Worm (Caenorhabditis elegans) whole organism, young adult: Measurements from ENCODE around the gene K07F5.8.
A peak's percentile ranks its signal among the peaks of the same experiment; 100 is the strongest.

ENCODE experiments used
- B0336.3 ChIP-seq: fragments of 200-800 bp; sonication (Bioruptor generic); IDR thresholded peaks from 2 replicates; pipeline ENCODE4 v1.3.6; 2022; ENCODE audit warnings: missing genetic modification characterization, missing compliant biosample characterization
- C17E4.6 ChIP-seq: fragments of 200-800 bp; sonication (Bioruptor generic); IDR thresholded peaks from 2 replicates; pipeline ENCODE4 v1.3.6; 2022; ENCODE audit warnings: missing genetic modification reagents, missing genetic modification characterization, missing compliant biosample characterization
- F22D6.2 ChIP-seq: sonication (generic microtip); optimal IDR thresholded peaks from 2 replicates; lab custom pipeline; 2016; ENCODE audit warnings: mild to moderate bottlenecking, missing genetic modification characterization, missing compliant biosample characterization
- F33H1.4 ChIP-seq: fragments of 200-800 bp; sonication (Bioruptor generic); IDR thresholded peaks from 2 replicates; pipeline ENCODE4 v1.3.6; 2022; ENCODE audit warnings: missing genetic modification reagents, missing genetic modification characterization, missing compliant biosample characterization
- F37B4.10 ChIP-seq: fragments of 200-800 bp; sonication (Bioruptor generic); IDR thresholded peaks from 2 replicates; pipeline ENCODE4 v1.3.6; 2022; ENCODE audit warnings: missing genetic modification characterization, missing compliant biosample characterization
- K12H6.12 ChIP-seq: fragments of 200-800 bp; sonication (Bioruptor generic); optimal IDR thresholded peaks from 2 replicates; lab custom pipeline; 2018; ENCODE audit warnings: mild to moderate bottlenecking, missing genetic modification characterization, missing compliant biosample characterization
- Y67H2A.10 ChIP-seq: fragments of 200-800 bp; sonication (Bioruptor generic); conservative IDR thresholded peaks from 2 replicates; pipeline ENCODE4 v1.3.6; 2022; ENCODE audit warnings: missing genetic modification reagents, missing genetic modification characterization, missing compliant biosample characterization
- atf-7 ChIP-seq: sonication (generic microtip); optimal IDR thresholded peaks from 2 replicates; lab custom pipeline; 2017; ENCODE audit warnings: mild to moderate bottlenecking, missing genetic modification characterization, missing compliant biosample characterization
- attf-5 ChIP-seq: fragments of 200-800 bp; sonication (Bioruptor generic); optimal IDR thresholded peaks from 2 replicates; lab custom pipeline; 2018; ENCODE audit warnings: mild to moderate bottlenecking, missing genetic modification characterization, missing compliant biosample characterization
- bed-1 ChIP-seq: fragments of 200-800 bp; sonication (Bioruptor generic); IDR thresholded peaks from 2 replicates; pipeline ENCODE4 v1.3.6; 2022; ENCODE audit warnings: missing genetic modification reagents, missing genetic modification characterization, missing compliant biosample characterization
- cebp-1 ChIP-seq, 2 experiments: fragments of 200-800 bp in 1 of 2; sonication (Bioruptor generic) in 1 of 2; sonication (generic microtip) in 1 of 2; IDR thresholded peaks in 1 of 2; optimal IDR thresholded peaks in 1 of 2; 2 replicates each; pipeline versions ENCODE4 v1.3.6 to Lab custom; 2017 to 2022; ENCODE audit warnings: missing compliant biosample characterization in 2 of 2, missing genetic modification characterization in 2 of 2, mild to moderate bottlenecking in 1 of 2, missing genetic modification reagents in 1 of 2, moderate library complexity in 1 of 2
- cebp-2 ChIP-seq: fragments of 200-800 bp; sonication (Bioruptor generic); IDR thresholded peaks from 2 replicates; pipeline ENCODE4 v1.3.6; 2022; ENCODE audit warnings: missing genetic modification characterization, missing compliant biosample characterization
- ceh-100 ChIP-seq: fragments of 200-800 bp; sonication (Bioruptor generic); IDR thresholded peaks from 2 replicates; pipeline ENCODE4 v1.3.6; 2022; ENCODE audit warnings: missing genetic modification reagents, missing genetic modification characterization, missing compliant biosample characterization
- ceh-40 ChIP-seq: fragments of 200-800 bp; sonication (Bioruptor generic); IDR thresholded peaks from 2 replicates; pipeline ENCODE4 v1.3.6; 2022; ENCODE audit warnings: missing genetic modification characterization, missing compliant biosample characterization
- ceh-58 ChIP-seq: fragments of 200-800 bp; sonication (Bioruptor generic); IDR thresholded peaks from 2 replicates; pipeline ENCODE4 v1.3.6; 2022; ENCODE audit warnings: missing genetic modification characterization, missing compliant biosample characterization
- ceh-79 ChIP-seq: sonication (generic microtip); optimal IDR thresholded peaks from 2 replicates; lab custom pipeline; 2017; ENCODE audit warnings: mild to moderate bottlenecking, missing genetic modification characterization, missing compliant biosample characterization
- die-1 ChIP-seq: sonication (generic microtip); optimal IDR thresholded peaks from 2 replicates; lab custom pipeline; 2016; ENCODE audit warnings: missing genotype, mild to moderate bottlenecking, missing genetic modification characterization, missing compliant biosample characterization
- dox-1 ChIP-seq: fragments of 200-800 bp; sonication (Bioruptor generic); IDR thresholded peaks from 2 replicates; pipeline ENCODE4 v1.3.6; 2022; ENCODE audit warnings: missing genetic modification reagents, missing genetic modification characterization, missing compliant biosample characterization
- efl-1 ChIP-seq: fragments of 150-350 bp; optimal IDR thresholded peaks from 2 replicates; lab custom pipeline; 2014; ENCODE audit warnings: missing biosample characterization, missing genetic modification reagents, missing genetic modification characterization
- egl-18 ChIP-seq: fragments of 200-800 bp; sonication (Bioruptor generic); IDR thresholded peaks from 2 replicates; pipeline ENCODE4 v1.3.6; 2022; ENCODE audit warnings: missing genetic modification reagents, missing genetic modification characterization, missing compliant biosample characterization
- egl-44 ChIP-seq: fragments of 200-800 bp; sonication (Bioruptor generic); IDR thresholded peaks from 2 replicates; pipeline ENCODE4 v1.3.6; 2022; ENCODE audit warnings: missing genetic modification reagents, missing genetic modification characterization, missing compliant biosample characterization
- ets-4 ChIP-seq: fragments of 200-800 bp; sonication (Bioruptor generic); optimal IDR thresholded peaks from 2 replicates; lab custom pipeline; 2018; ENCODE audit warnings: mild to moderate bottlenecking, missing genetic modification characterization, missing compliant biosample characterization
- hlh-12 ChIP-seq: sonication (generic microtip); optimal IDR thresholded peaks from 2 replicates; lab custom pipeline; 2016; ENCODE audit warnings: missing genetic modification characterization, missing compliant biosample characterization
- hlh-26 ChIP-seq: fragments of 200-800 bp; sonication (Bioruptor generic); conservative IDR thresholded peaks from 2 replicates; pipeline ENCODE4 v1.3.6; 2022; ENCODE audit warnings: missing genetic modification reagents, missing genetic modification characterization, missing compliant biosample characterization
- hmg-1.2 ChIP-seq: fragments of 200-800 bp; sonication (Bioruptor generic); IDR thresholded peaks from 2 replicates; pipeline ENCODE4 v1.3.6; 2022; ENCODE audit warnings: missing genetic modification reagents, missing genetic modification characterization, missing compliant biosample characterization
- let-607 ChIP-seq, 2 experiments: fragments of 200-800 bp in 1 of 2; sonication (Bioruptor generic) in 1 of 2; sonication (generic microtip) in 1 of 2; optimal IDR thresholded peaks; 2 replicates each; lab custom pipeline; 2016 to 2018; ENCODE audit warnings: mild to moderate bottlenecking in 2 of 2, missing compliant biosample characterization in 2 of 2, missing genetic modification characterization in 2 of 2, moderate library complexity in 2 of 2, missing genotype in 1 of 2
- lin-40 ChIP-seq: sonication (generic microtip); optimal IDR thresholded peaks from 2 replicates; lab custom pipeline; 2016; ENCODE audit warnings: missing genetic modification characterization, mild to moderate bottlenecking, missing compliant biosample characterization, missing genotype, missing genetic modification reagents
- lin-54 ChIP-seq: fragments of 200-800 bp; sonication (Bioruptor generic); optimal IDR thresholded peaks from 2 replicates; lab custom pipeline; 2018; ENCODE audit warnings: mild to moderate bottlenecking, missing genetic modification characterization, missing compliant biosample characterization
- madf-10 ChIP-seq: sonication (generic microtip); optimal IDR thresholded peaks from 2 replicates; lab custom pipeline; 2016; ENCODE audit warnings: mild to moderate bottlenecking, missing genetic modification characterization, missing compliant biosample characterization
- madf-6 ChIP-seq: fragments of 200-800 bp; sonication (Bioruptor generic); IDR thresholded peaks from 2 replicates; pipeline ENCODE4 v1.3.6; 2022; ENCODE audit warnings: missing genetic modification reagents, missing genetic modification characterization, missing compliant biosample characterization
- nhr-80 ChIP-seq: sonication (generic microtip); optimal IDR thresholded peaks from 2 replicates; lab custom pipeline; 2016; ENCODE audit warnings: missing genetic modification characterization, missing compliant biosample characterization
- repo-1 ChIP-seq: sonication (generic microtip); optimal IDR thresholded peaks from 2 replicates; lab custom pipeline; 2017; ENCODE audit warnings: mild to moderate bottlenecking, missing genetic modification characterization, missing compliant biosample characterization
- tbp1 ChIP-seq: fragments of 200-800 bp; sonication (Bioruptor generic); optimal IDR thresholded peaks from 2 replicates; lab custom pipeline; 2018; ENCODE audit warnings: mild to moderate bottlenecking, missing genetic modification characterization, missing compliant biosample characterization
- tlf-1 ChIP-seq: fragments of 200-800 bp; sonication (Bioruptor generic); optimal IDR thresholded peaks from 2 replicates; lab custom pipeline; 2018; ENCODE audit warnings: mild to moderate bottlenecking, missing genetic modification characterization, missing compliant biosample characterization
- ztf-22 ChIP-seq: fragments of 200-800 bp; sonication (Bioruptor generic); optimal IDR thresholded peaks from 2 replicates; lab custom pipeline; 2018; ENCODE audit warnings: mild to moderate bottlenecking, missing genetic modification characterization, moderate library complexity, missing compliant biosample characterization
- ztf-26 ChIP-seq: sonication (generic microtip); optimal IDR thresholded peaks from 2 replicates; lab custom pipeline; 2017; ENCODE audit warnings: missing genetic modification characterization, missing compliant biosample characterization

K07F5.8 gene

ce11 chrIV:9802711-9803110, 46.8 kb downstream of the K07F5.8 start, which contains the start of gene fat-3:
Gene fat-3, plus strand, starts transcription at chrIV:9803023.
- TF ChIP-seq nhr-80 (tag; lab: Kevin White, UChicago): peak; percentile 75
- TF ChIP-seq efl-1 (GFP tag; lab: Kevin White, UChicago): no peak
- TF ChIP-seq hmg-1.2 (GFP tag; lab: Robert Waterston, UW): peak; percentile 53; the same call in 1 of the 2 replicates
- TF ChIP-seq, all 124 proteins: peak for 2

ce11 chrIV:9801418-9801817, 48.1 kb downstream of the K07F5.8 start:
- TF ChIP-seq ztf-26 (tag; lab: Kevin White, UChicago) (no peak), tbp1 (GFP tag; lab: Kevin White, UChicago) (peak; percentile 35), Y67H2A.10 (GFP tag; lab: Robert Waterston, UW) (no peak), hlh-12 (tag; lab: Kevin White, UChicago) (no peak), lin-54 (GFP tag; lab: Kevin White, UChicago) (peak; percentile 34), atf-7 (peak; percentile 74), ztf-22 (peak; percentile 90), nhr-80 (tag; lab: Kevin White, UChicago) (peak; percentile 97), ceh-40 (GFP tag; lab: Robert Waterston, UW) (0 out of 2 replicates have a peak, but pooled peaks have one; percentile 7), die-1 (tag; lab: Kevin White, UChicago) (no peak), madf-6 (GFP tag; lab: Robert Waterston, UW) (no peak), cebp-1 (GFP tag; IDR thresholded peaks at IDR 0.05; lab: Robert Waterston, UW) (no peak), cebp-1 (tag; optimal IDR thresholded peaks at IDR 0.05; lab: Kevin White, UChicago) (peak; percentile 54), ets-4 (peak; percentile 83), egl-44 (GFP tag; lab: Robert Waterston, UW) (0 out of 2 replicates have a peak, but pooled peaks have one; percentile 22), madf-10 (peak; percentile 42), attf-5 (peak; percentile 18), let-607 (tag; optimal IDR thresholded peaks at IDR 0.05; lab: Kevin White, UChicago) (peak; percentile 29 to 60), dox-1 (GFP tag; lab: Robert Waterston, UW) (peak; percentile 51; the same call in 1 of the 2 replicates), repo-1 (tag; lab: Kevin White, UChicago) (peak; percentile 46), F22D6.2 (peak; percentile 0), lin-40 (peak; percentile 31), tlf-1 (peak; percentile 54), F33H1.4 (no peak)

ce11 chrIV:9799664-9800063, 49.9 kb downstream of the K07F5.8 start:
- TF ChIP-seq K12H6.12: no peak
- TF ChIP-seq F33H1.4: no peak
- TF ChIP-seq bed-1 (GFP tag; lab: Robert Waterston, UW): no peak
- TF ChIP-seq hmg-1.2 (GFP tag; lab: Robert Waterston, UW): no peak
- TF ChIP-seq, all 124 proteins: peak for 0

ce11 chrIV:9799129-9799528, 50.4 kb downstream of the K07F5.8 start, which contains the start of gene fat-4:
Gene fat-4, plus strand, starts transcription at chrIV:9799429.
- TF ChIP-seq cebp-2 (GFP tag; lab: Robert Waterston, UW): no peak
- no peak for TF ChIP-seq hlh-26 (GFP tag; lab: Robert Waterston, UW)
- no peak for TF ChIP-seq egl-18
- no peak for TF ChIP-seq ceh-58
- TF ChIP-seq C17E4.6 (GFP tag; lab: Robert Waterston, UW): no peak
- no peak for TF ChIP-seq ceh-100 (GFP tag; lab: Robert Waterston, UW)
- TF ChIP-seq ceh-79: no peak
- no peak for TF ChIP-seq F37B4.10 (GFP tag; lab: Robert Waterston, UW)
- no peak for TF ChIP-seq B0336.3 (GFP tag; lab: Robert Waterston, UW)
- TF ChIP-seq, all 124 proteins: peak for 0
